Fruit fly (Drosophila melanogaster) whole organism, embryonic: ENCODE measurements around the gene CG45073.

Experiments
- B-H1 ChIP-seq: fragments of 200-800 bp; sonication (Bioruptor generic); IDR thresholded peaks from 3 replicates; pipeline ENCODE4 v1.3.6; 2022; ENCODE audit warnings: missing biosample characterization, missing genetic modification characterization
- BEAF-32 ChIP-seq: fragments of 200-800 bp; sonication (Bioruptor generic); optimal IDR thresholded peaks from 3 replicates; lab custom pipeline; 2017; ENCODE audit warnings: missing biosample characterization, missing genetic modification characterization, mild to moderate bottlenecking, moderate library complexity, missing genetic modification reagents
- Bdp1 ChIP-seq: fragments of 200-800 bp; sonication (Bioruptor generic); optimal IDR thresholded peaks from 3 replicates; lab custom pipeline; 2016; ENCODE audit warnings: missing biosample characterization, missing genetic modification characterization
- CG10543 ChIP-seq: fragments of 200-800 bp; sonication (Bioruptor generic); optimal IDR thresholded peaks from 3 replicates; lab custom pipeline; 2017; ENCODE audit warnings: missing biosample characterization, mild to moderate bottlenecking, missing genetic modification characterization, moderate library complexity
- CG10959 ChIP-seq: fragments of 200-800 bp; sonication (Bioruptor generic); IDR thresholded peaks from 2 replicates; pipeline ENCODE4 v1.3.6; 2022; ENCODE audit warnings: missing biosample characterization, missing genetic modification characterization
- CG10979 ChIP-seq: fragments of 200-800 bp; sonication (Bioruptor generic); optimal IDR thresholded peaks from 2 replicates; lab custom pipeline; 2018; ENCODE audit warnings: missing biosample characterization, mild to moderate bottlenecking, missing genetic modification characterization, moderate library complexity
- CG11247 ChIP-seq: fragments of 200-800 bp; sonication (Bioruptor generic); IDR thresholded peaks from 2 replicates; pipeline ENCODE4 v1.3.6; 2022; ENCODE audit warnings: missing biosample characterization, missing genetic modification characterization
- CG12391 ChIP-seq: fragments of 200-800 bp; sonication (Bioruptor generic); optimal IDR thresholded peaks from 3 replicates; lab custom pipeline; 2018; ENCODE audit warnings: missing biosample characterization, mild to moderate bottlenecking, missing genetic modification characterization, moderate library complexity
- CG12659 ChIP-seq: fragments of 200-800 bp; sonication (Bioruptor generic); optimal IDR thresholded peaks from 3 replicates; lab custom pipeline; 2017; ENCODE audit warnings: mild to moderate bottlenecking, missing biosample characterization, missing genetic modification reagents, missing genetic modification characterization
- CG13424 ChIP-seq: fragments of 200-800 bp; sonication (Bioruptor generic); optimal IDR thresholded peaks from 2 replicates; lab custom pipeline; 2019; ENCODE audit warnings: missing biosample characterization, mild to moderate bottlenecking, missing genetic modification characterization, moderate library complexity
- CG15269 ChIP-seq: fragments of 200-800 bp; sonication (Bioruptor generic); optimal IDR thresholded peaks from 2 replicates; lab custom pipeline; 2018; ENCODE audit warnings: missing biosample characterization, mild to moderate bottlenecking, missing genetic modification characterization, moderate library complexity
- CG16815 ChIP-seq: fragments of 200-800 bp; sonication (Bioruptor generic); optimal IDR thresholded peaks from 3 replicates; lab custom pipeline; 2017; ENCODE audit warnings: missing biosample characterization, mild to moderate bottlenecking, missing genetic modification characterization
- CG18476 ChIP-seq: fragments of 200-800 bp; sonication (Bioruptor generic); optimal IDR thresholded peaks from 2 replicates; lab custom pipeline; 2016; ENCODE audit warnings: missing biosample characterization, mild to moderate bottlenecking, missing genetic modification characterization
- CG31441 ChIP-seq: fragments of 200-800 bp; sonication (Bioruptor generic); IDR thresholded peaks from 2 replicates; pipeline ENCODE4 v1.3.6; 2022; ENCODE audit warnings: missing biosample characterization, missing genetic modification characterization
- CG32772 ChIP-seq: fragments of 200-800 bp; sonication (Bioruptor generic); IDR thresholded peaks from 2 replicates; pipeline ENCODE4 v1.3.6; 2022; ENCODE audit warnings: missing biosample characterization, missing genetic modification characterization
- CG3281 ChIP-seq: fragments of 200-800 bp; sonication (Bioruptor generic); optimal IDR thresholded peaks from 3 replicates; lab custom pipeline; 2017; ENCODE audit warnings: missing biosample characterization, mild to moderate bottlenecking, missing genetic modification characterization
- CG3838 ChIP-seq: fragments of 200-800 bp; sonication (Bioruptor generic); optimal IDR thresholded peaks from 3 replicates; lab custom pipeline; 2016; ENCODE audit warnings: missing biosample characterization, missing genetic modification characterization
- CG6683 ChIP-seq: fragments of 200-800 bp; sonication (Bioruptor generic); optimal IDR thresholded peaks from 2 replicates; lab custom pipeline; 2017; ENCODE audit warnings: missing biosample characterization, mild to moderate bottlenecking, missing genetic modification characterization, missing genetic modification reagents
- CG7839 ChIP-seq: fragments of 200-800 bp; sonication (Bioruptor generic); optimal IDR thresholded peaks from 3 replicates; lab custom pipeline; 2018; ENCODE audit warnings: missing biosample characterization, mild to moderate bottlenecking, missing genetic modification characterization, moderate library complexity
- CG8944 ChIP-seq: fragments of 200-800 bp; sonication (Bioruptor generic); optimal IDR thresholded peaks from 3 replicates; lab custom pipeline; 2016; ENCODE audit warnings: missing biosample characterization, missing genetic modification characterization
- Dad ChIP-seq: fragments of 200-800 bp; sonication (Bioruptor generic); optimal IDR thresholded peaks from 3 replicates; lab custom pipeline; 2016; ENCODE audit warnings: missing biosample characterization, missing genetic modification characterization
- Ets97D ChIP-seq: fragments of 200-800 bp; sonication (Bioruptor generic); optimal IDR thresholded peaks from 3 replicates; lab custom pipeline; 2016; ENCODE audit warnings: missing biosample characterization, missing genetic modification characterization
- Fer2 ChIP-seq: fragments of 200-800 bp; sonication (Bioruptor generic); optimal IDR thresholded peaks from 2 replicates; lab custom pipeline; 2018; ENCODE audit warnings: missing biosample characterization, mild to moderate bottlenecking, missing genetic modification characterization, moderate library complexity
- HHEX ChIP-seq: fragments of 200-800 bp; sonication (Bioruptor generic); optimal IDR thresholded peaks from 3 replicates; lab custom pipeline; 2017; ENCODE audit warnings: missing biosample characterization, mild to moderate bottlenecking, missing genetic modification characterization, missing genetic modification reagents
- Hr3 ChIP-seq: fragments of 200-800 bp; sonication (Bioruptor generic); optimal IDR thresholded peaks from 3 replicates; lab custom pipeline; 2016; ENCODE audit warnings: missing biosample characterization, missing genetic modification characterization
- Hr78 ChIP-seq, 2 experiments: fragments of 200-800 bp in 1 of 2; fragments of >200 bp in 1 of 2; sonication (Bioruptor generic) in 1 of 2; optimal IDR thresholded peaks; 2 replicates each; lab custom pipeline; 2017 to 2019; ENCODE audit warnings: missing biosample characterization in 2 of 2, missing genetic modification characterization in 2 of 2, mild to moderate bottlenecking in 1 of 2, moderate library complexity in 1 of 2
- Lhr ChIP-seq: fragments of 200-800 bp; sonication (Bioruptor generic); optimal IDR thresholded peaks from 3 replicates; lab custom pipeline; 2017; ENCODE audit warnings: mild to moderate bottlenecking, missing biosample characterization, missing genetic modification reagents, missing genetic modification characterization
- Oli ChIP-seq: fragments of 200-800 bp; sonication (Bioruptor generic); optimal IDR thresholded peaks from 2 replicates; lab custom pipeline; 2018; ENCODE audit warnings: missing biosample characterization, mild to moderate bottlenecking, missing genetic modification characterization, moderate library complexity
- Opbp ChIP-seq: fragments of 200-800 bp; sonication (Bioruptor generic); IDR thresholded peaks from 3 replicates; pipeline ENCODE4 v1.3.6; 2022; ENCODE audit warnings: missing biosample characterization, missing genetic modification characterization; ENCODE audit not compliant: partially characterized antibody
- Ravus ChIP-seq: fragments of 200-800 bp; sonication (Bioruptor generic); IDR thresholded peaks from 2 replicates; pipeline ENCODE4 v1.3.6; 2022; ENCODE audit warnings: missing biosample characterization, missing genetic modification characterization
- Side ChIP-seq: fragments of 200-800 bp; sonication (Bioruptor generic); optimal IDR thresholded peaks from 2 replicates; lab custom pipeline; 2016; ENCODE audit warnings: missing biosample characterization, missing genetic modification characterization
- Sry-δ ChIP-seq: fragments of 200-800 bp; sonication (Bioruptor generic); optimal IDR thresholded peaks from 2 replicates; lab custom pipeline; 2016; ENCODE audit warnings: missing biosample characterization, missing genetic modification characterization
- Stat92E ChIP-seq, 3 experiments: fragments of >200 bp in 2 of 3; fragments of 200-800 bp in 1 of 3; sonication (Bioruptor generic) in 1 of 3; optimal IDR thresholded peaks; 2 replicates each; lab custom pipeline; 2017 to 2019; ENCODE audit warnings: missing biosample characterization in 3 of 3, missing genetic modification characterization in 3 of 3, mild to moderate bottlenecking in 1 of 3, moderate library complexity in 1 of 3
- ap ChIP-seq: fragments of 200-800 bp; sonication (Bioruptor generic); IDR thresholded peaks from 2 replicates; pipeline ENCODE4 v1.3.6; 2022; ENCODE audit warnings: missing biosample characterization, missing genetic modification characterization
- bowl ChIP-seq: fragments of 200-800 bp; sonication (Bioruptor generic); IDR thresholded peaks from 2 replicates; pipeline ENCODE4 v1.3.6; 2022; ENCODE audit warnings: missing biosample characterization, missing genetic modification characterization
- chm ChIP-seq: fragments of 200-800 bp; sonication (Bioruptor generic); IDR thresholded peaks from 2 replicates; pipeline ENCODE4 v1.3.6; 2022; ENCODE audit warnings: missing biosample characterization, missing genetic modification characterization
- crol ChIP-seq: fragments of 200-800 bp; sonication (Bioruptor generic); IDR thresholded peaks from 2 replicates; pipeline ENCODE4 v1.3.6; 2022; ENCODE audit warnings: missing biosample characterization, missing genetic modification characterization
- eyg ChIP-seq: fragments of 200-800 bp; sonication (Bioruptor generic); optimal IDR thresholded peaks from 3 replicates; lab custom pipeline; 2016; ENCODE audit warnings: missing biosample characterization, missing genetic modification characterization
- fd64A ChIP-seq: fragments of 200-800 bp; sonication (Bioruptor generic); optimal IDR thresholded peaks from 3 replicates; lab custom pipeline; 2018; ENCODE audit warnings: missing biosample characterization, mild to moderate bottlenecking, missing genetic modification characterization
- fru ChIP-seq: fragments of >200 bp; optimal IDR thresholded peaks from 2 replicates; lab custom pipeline; 2017
- gem ChIP-seq: fragments of 200-800 bp; sonication (Bioruptor generic); optimal IDR thresholded peaks from 2 replicates; lab custom pipeline; 2019; ENCODE audit warnings: missing biosample characterization, mild to moderate bottlenecking, missing genetic modification characterization, moderate library complexity
- gro ChIP-seq: fragments of 200-800 bp; sonication (Bioruptor generic); optimal IDR thresholded peaks from 2 replicates; lab custom pipeline; 2016; ENCODE audit warnings: missing biosample characterization, missing genetic modification characterization
- gt ChIP-seq: fragments of 200-800 bp; sonication (Bioruptor generic); IDR thresholded peaks from 2 replicates; pipeline ENCODE4 v1.3.6; 2022; ENCODE audit warnings: missing biosample characterization, missing genetic modification characterization
- hbn ChIP-seq: fragments of 200-800 bp; sonication (Bioruptor generic); IDR thresholded peaks from 2 replicates; pipeline ENCODE4 v1.3.6; 2022; ENCODE audit warnings: missing biosample characterization, missing genetic modification characterization; ENCODE audit not compliant: partially characterized antibody
- mam ChIP-seq: fragments of 200-800 bp; sonication (Bioruptor generic); optimal IDR thresholded peaks from 3 replicates; lab custom pipeline; 2016; ENCODE audit warnings: missing biosample characterization, missing genetic modification characterization
- nmo ChIP-seq: fragments of 200-800 bp; sonication (Bioruptor generic); optimal IDR thresholded peaks from 2 replicates; lab custom pipeline; 2018; ENCODE audit warnings: missing biosample characterization, mild to moderate bottlenecking, missing genetic modification characterization, moderate library complexity
- pnt ChIP-seq: fragments of 200-800 bp; sonication (Bioruptor generic); optimal IDR thresholded peaks from 3 replicates; lab custom pipeline; 2016; ENCODE audit warnings: missing biosample characterization, missing genetic modification characterization
- sisA ChIP-seq: fragments of 200-800 bp; sonication (Bioruptor generic); IDR thresholded peaks from 2 replicates; pipeline ENCODE4 v1.3.6; 2022; ENCODE audit warnings: missing biosample characterization, missing genetic modification characterization
- so ChIP-seq: fragments of 200-800 bp; sonication (Bioruptor generic); IDR thresholded peaks from 3 replicates; pipeline ENCODE4 v1.3.6; 2022; ENCODE audit warnings: missing biosample characterization, missing genetic modification characterization
- sob ChIP-seq: fragments of 200-800 bp; sonication (Bioruptor generic); IDR thresholded peaks from 2 replicates; pipeline ENCODE4 v1.3.6; 2022; ENCODE audit warnings: missing biosample characterization, missing genetic modification characterization
- zen ChIP-seq: fragments of 200-800 bp; sonication (Bioruptor generic); optimal IDR thresholded peaks from 3 replicates; lab custom pipeline; 2018; ENCODE audit warnings: missing biosample characterization, mild to moderate bottlenecking, missing genetic modification characterization, moderate library complexity
- zfh2 ChIP-seq: fragments of 200-800 bp; sonication (Bioruptor generic); optimal IDR thresholded peaks from 2 replicates; lab custom pipeline; 2016; ENCODE audit warnings: missing biosample characterization, missing genetic modification characterization

The CG45073 gene

DNA sequence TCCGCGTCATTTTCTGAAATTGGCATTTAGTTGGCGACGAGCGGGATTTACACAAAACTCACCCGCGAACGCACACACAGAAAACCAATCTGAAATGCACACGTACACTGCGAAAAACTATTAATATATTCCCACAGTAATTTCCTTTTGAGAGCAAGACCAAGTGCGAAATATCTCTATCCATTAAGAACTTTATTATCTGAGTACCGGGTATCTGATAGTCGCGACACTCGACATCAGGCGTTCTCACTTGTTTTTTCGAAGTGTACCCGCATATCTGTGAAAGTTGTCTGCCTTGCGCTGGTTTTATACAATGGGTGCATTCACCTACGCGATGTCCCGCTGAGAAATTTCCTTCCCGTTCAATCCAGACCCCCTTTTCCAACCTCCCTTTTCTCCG lies 48.4 kb downstream of the CG45073 start (continued):
- TF ChIP-seq CG7839 (no peak), Ets97D (GFP tag; lab: Kevin White, UChicago) (no peak), CG15269 (no peak), CG12659 (GFP tag; lab: Kevin White, UChicago) (no peak), Oli (tag; lab: Kevin White, UChicago) (no peak), mam (GFP tag; lab: Kevin White, UChicago) (no peak), Dad (no peak), CG31441 (no peak; the same call in 1 of the 2 replicates), Side (GFP tag; lab: Kevin White, UChicago) (no peak), zen (tag; lab: Kevin White, UChicago) (no peak), BEAF-32 (no peak), CG12391 (peak; percentile 10), so (no peak), CG3838 (GFP tag; lab: Kevin White, UChicago) (no peak), CG11247 (GFP tag; lab: Robert Waterston, UW) (no peak), Hr3 (GFP tag; lab: Kevin White, UChicago) (no peak), Ravus (no peak), eyg (GFP tag; lab: Kevin White, UChicago) (no peak), hbn (GFP tag; lab: Robert Waterston, UW) (no peak), ap (GFP tag; lab: Robert Waterston, UW) (no peak), CG10543 (GFP tag; lab: Kevin White, UChicago) (no peak), Opbp (GFP tag; lab: Robert Waterston, UW) (no peak), Hr78 (GFP tag; optimal IDR thresholded peaks at IDR 0.05; lab: Kevin White, UChicago) (no peak), CG3281 (no peak), Stat92E (GFP tag; optimal IDR thresholded peaks at IDR 0.05; lab: Kevin White, UChicago) (no peak), CG10979 (peak; percentile 34), pnt (peak; percentile 17), sisA (GFP tag; lab: Robert Waterston, UW) (peak; percentile 38; the same call in 1 of the 2 replicates), B-H1 (GFP tag; lab: Robert Waterston, UW) (no peak), gro (GFP tag; lab: Kevin White, UChicago) (no peak), CG10959 (GFP tag; lab: Robert Waterston, UW) (no peak), Fer2 (no peak), nmo (GFP tag; lab: Kevin White, UChicago) (peak; percentile 2), gt (GFP tag; lab: Robert Waterston, UW) (no peak), CG18476 (GFP tag; lab: Kevin White, UChicago) (no peak), chm (GFP tag; lab: Robert Waterston, UW) (no peak), Lhr (GFP tag; lab: Kevin White, UChicago) (no peak), fru (lab: Kevin White, UChicago) (no peak), sob (GFP tag; lab: Robert Waterston, UW) (no peak), crol (GFP tag; lab: Robert Waterston, UW) (no peak), fd64A (GFP tag; lab: Kevin White, UChicago) (no peak), CG8944 (GFP tag; lab: Kevin White, UChicago) (no peak), CG16815 (GFP tag; lab: Kevin White, UChicago) (no peak), Sry-δ (no peak), gem (peak; percentile 49), HHEX (GFP tag; lab: Kevin White, UChicago) (no peak), CG13424 (tag; lab: Kevin White, UChicago) (no peak), Bdp1 (GFP tag; lab: Kevin White, UChicago) (no peak), bowl (no peak), zfh2 (GFP tag; lab: Kevin White, UChicago) (no peak), CG6683 (no peak), CG32772 (GFP tag; lab: Robert Waterston, UW) (no peak)
